Fruit fly (Drosophila melanogaster) whole organism, adult: ENCODE data around the gene CG7889.

Experiments used
- CG11617 ChIP-seq: fragments of 200-800 bp; sonication (Bioruptor generic); optimal IDR thresholded peaks from 2 replicates; lab custom pipeline; 2017; ENCODE audit warnings: mild to moderate bottlenecking, missing biosample characterization, missing genetic modification reagents, missing genetic modification characterization
- CG12768 ChIP-seq: fragments of 200-800 bp; sonication (Bioruptor generic); optimal IDR thresholded peaks from 2 replicates; lab custom pipeline; 2017; ENCODE audit warnings: missing biosample characterization, missing genetic modification characterization, mild to moderate bottlenecking, moderate library complexity, missing genetic modification reagents
- CG14711 ChIP-seq: fragments of 200-800 bp; sonication (Bioruptor generic); optimal IDR thresholded peaks from 2 replicates; lab custom pipeline; 2018; ENCODE audit warnings: missing biosample characterization, mild to moderate bottlenecking, missing genetic modification characterization, moderate library complexity
- CG1620 ChIP-seq: fragments of 200-800 bp; sonication (Bioruptor generic); optimal IDR thresholded peaks from 2 replicates; lab custom pipeline; 2016; ENCODE audit warnings: missing biosample characterization, missing genetic modification characterization
- CG33017 ChIP-seq: fragments of 200-800 bp; sonication (Bioruptor generic); optimal IDR thresholded peaks from 2 replicates; lab custom pipeline; 2018; ENCODE audit warnings: missing biosample characterization, mild to moderate bottlenecking, missing genetic modification characterization, moderate library complexity
- CG5204 ChIP-seq: fragments of 200-800 bp; sonication (Bioruptor generic); optimal IDR thresholded peaks from 2 replicates; lab custom pipeline; 2016; ENCODE audit warnings: missing biosample characterization, missing genetic modification characterization
- CG7045 ChIP-seq: fragments of 200-800 bp; sonication (Bioruptor generic); optimal IDR thresholded peaks from 2 replicates; lab custom pipeline; 2017; ENCODE audit warnings: missing biosample characterization, mild to moderate bottlenecking, missing genetic modification characterization
- CG7101 ChIP-seq: fragments of 200-800 bp; sonication (Bioruptor generic); optimal IDR thresholded peaks from 2 replicates; lab custom pipeline; 2018; ENCODE audit warnings: missing biosample characterization, mild to moderate bottlenecking, missing genetic modification characterization, moderate library complexity
- Clk ChIP-seq: fragments of 200-800 bp; sonication (Bioruptor generic); optimal IDR thresholded peaks from 2 replicates; lab custom pipeline; 2017; ENCODE audit warnings: missing biosample characterization, missing genetic modification characterization
- Crg-1 ChIP-seq: fragments of 200-800 bp; sonication (Bioruptor generic); optimal IDR thresholded peaks from 2 replicates; lab custom pipeline; 2016; ENCODE audit warnings: missing biosample characterization, missing genetic modification characterization
- Hr96 ChIP-seq: fragments of 200-800 bp; sonication (Bioruptor generic); optimal IDR thresholded peaks from 2 replicates; lab custom pipeline; 2016; ENCODE audit warnings: missing biosample characterization, missing genetic modification characterization
- Mnt ChIP-seq: fragments of 200-800 bp; sonication (Bioruptor generic); optimal IDR thresholded peaks from 2 replicates; lab custom pipeline; 2016; ENCODE audit warnings: missing biosample characterization, mild to moderate bottlenecking, missing genetic modification characterization
- bab1 ChIP-seq: fragments of 200-800 bp; sonication (Bioruptor generic); optimal IDR thresholded peaks from 3 replicates; lab custom pipeline; 2019; ENCODE audit warnings: missing biosample characterization, mild to moderate bottlenecking, missing genetic modification characterization, moderate library complexity
- cic ChIP-seq: fragments of 200-800 bp; sonication (Bioruptor generic); optimal IDR thresholded peaks from 2 replicates; lab custom pipeline; 2017; ENCODE audit warnings: missing biosample characterization, mild to moderate bottlenecking, missing genetic modification characterization, moderate library complexity
- cnc ChIP-seq, 2 experiments: fragments of >200 bp; optimal IDR thresholded peaks; 2 replicates each; lab custom pipeline; 2017
- kay ChIP-seq: fragments of 200-800 bp; sonication (Bioruptor generic); peaks from one replicate; lab custom pipeline; 2016; ENCODE audit warnings: missing biosample characterization, missing genetic modification characterization, borderline replicate concordance
- ovo ChIP-seq: fragments of 200-800 bp; sonication (Bioruptor generic); optimal IDR thresholded peaks from 2 replicates; lab custom pipeline; 2016; ENCODE audit warnings: missing biosample characterization, missing genetic modification characterization
- pad ChIP-seq: fragments of 200-800 bp; sonication (Bioruptor generic); optimal IDR thresholded peaks from 3 replicates; lab custom pipeline; 2017; ENCODE audit warnings: missing biosample characterization, missing genetic modification characterization, mild to moderate bottlenecking, moderate library complexity, missing genetic modification reagents
- tj ChIP-seq: fragments of 200-800 bp; sonication (Bioruptor generic); optimal IDR thresholded peaks from 3 replicates; lab custom pipeline; 2017; ENCODE audit warnings: missing biosample characterization, mild to moderate bottlenecking, missing genetic modification characterization, moderate library complexity
- toe ChIP-seq: fragments of 200-800 bp; sonication (Bioruptor generic); optimal IDR thresholded peaks from 2 replicates; lab custom pipeline; 2016; ENCODE audit warnings: missing biosample characterization, missing genetic modification characterization

The CG7889 gene

DNA sequence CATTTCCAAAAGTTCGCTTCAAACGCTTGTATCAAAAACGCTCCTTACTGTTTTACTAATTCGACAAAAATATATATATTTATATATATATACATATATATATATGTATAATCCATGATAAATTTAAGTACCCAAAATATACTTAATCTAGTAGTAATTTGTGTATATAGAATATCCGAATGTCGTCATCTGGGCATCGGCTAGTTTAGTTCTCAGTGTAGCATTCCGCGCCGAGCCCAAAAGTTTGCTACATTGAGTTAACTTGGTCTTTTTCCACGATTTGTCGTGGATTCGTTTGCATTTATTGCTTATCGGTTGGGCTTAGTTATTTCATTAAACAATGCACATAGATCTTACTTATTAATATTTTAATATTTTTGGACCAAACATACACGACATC is 37.8 kb downstream of the CG7889 start:
- TF ChIP-seq ovo (GFP tag; lab: Kevin White, UChicago) (no peak), bab1 (GFP tag; lab: Kevin White, UChicago) (peak; percentile 14), CG14711 (tag; lab: Kevin White, UChicago) (peak; percentile 11)

- TF ChIP-seq CG7101 (tag; lab: Kevin White, UChicago) (no peak), cic (GFP tag; lab: Kevin White, UChicago) (peak; percentile 77)
These were observed 42.0 kb downstream of the CG7889 start for dm6 chrX:19285441-19285840.

DNA sequence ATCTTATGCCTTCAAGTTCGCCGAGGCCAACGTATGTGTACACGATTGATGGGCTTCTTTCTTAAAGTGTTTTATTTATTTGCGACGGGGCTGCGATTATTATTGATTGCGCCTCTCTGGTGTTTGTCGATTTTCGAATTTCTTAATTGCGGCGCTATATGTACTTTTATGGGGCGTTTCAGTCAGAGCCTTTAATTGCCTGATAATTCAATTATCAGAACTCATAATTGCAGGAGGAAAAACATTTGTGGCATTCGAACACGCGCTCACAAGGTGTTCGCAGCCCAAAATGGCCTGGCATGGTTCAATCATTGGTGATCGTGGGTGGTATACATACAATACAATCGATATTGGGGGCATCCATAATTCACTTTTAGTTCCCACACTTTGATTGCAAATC is 42.8 kb downstream of the CG7889 start:
- TF ChIP-seq CG7045 (GFP tag; lab: Kevin White, UChicago) (no peak), ovo (GFP tag; lab: Kevin White, UChicago) (no peak), toe (no peak), CG33017 (tag; lab: Kevin White, UChicago) (no peak), CG11617 (GFP tag; lab: Kevin White, UChicago) (no peak), Clk (GFP tag; lab: Kevin White, UChicago) (no peak), cic (GFP tag; lab: Kevin White, UChicago) (no peak), cnc (optimal IDR thresholded peaks at IDR 0.05; lab: Kevin White, UChicago) (no peak), pad (GFP tag; lab: Kevin White, UChicago) (no peak), CG5204 (GFP tag; lab: Kevin White, UChicago) (no peak), CG12768 (no peak), Hr96 (no peak), tj (GFP tag; lab: Kevin White, UChicago) (no peak)

DNA sequence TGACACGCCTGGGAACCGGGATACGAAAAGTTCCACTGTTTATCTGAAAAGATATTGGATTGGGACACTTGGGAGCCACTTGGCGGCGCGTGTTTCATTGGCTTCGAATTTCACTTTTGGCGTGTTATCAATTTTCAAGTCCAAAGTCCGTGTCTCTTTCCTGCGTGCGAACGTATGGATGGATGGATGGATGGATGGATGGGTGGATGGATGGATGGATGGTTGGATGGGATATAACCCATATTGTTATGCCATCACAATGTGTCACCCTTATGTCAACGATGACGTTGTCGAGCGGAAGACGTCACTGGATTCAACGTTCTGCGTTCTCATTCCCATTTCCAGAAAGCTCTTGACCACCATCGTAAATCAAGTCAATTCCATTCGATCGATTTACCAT is 44.4 kb downstream of the CG7889 start:
- TF ChIP-seq kay (GFP tag; lab: Kevin White, UChicago) (no peak), cnc (optimal IDR thresholded peaks at IDR 0.05; lab: Kevin White, UChicago) (no peak), pad (GFP tag; lab: Kevin White, UChicago) (no peak), CG7101 (tag; lab: Kevin White, UChicago) (no peak), CG5204 (GFP tag; lab: Kevin White, UChicago) (no peak), CG33017 (tag; lab: Kevin White, UChicago) (no peak), Clk (GFP tag; lab: Kevin White, UChicago) (no peak), CG14711 (tag; lab: Kevin White, UChicago) (no peak)

DNA sequence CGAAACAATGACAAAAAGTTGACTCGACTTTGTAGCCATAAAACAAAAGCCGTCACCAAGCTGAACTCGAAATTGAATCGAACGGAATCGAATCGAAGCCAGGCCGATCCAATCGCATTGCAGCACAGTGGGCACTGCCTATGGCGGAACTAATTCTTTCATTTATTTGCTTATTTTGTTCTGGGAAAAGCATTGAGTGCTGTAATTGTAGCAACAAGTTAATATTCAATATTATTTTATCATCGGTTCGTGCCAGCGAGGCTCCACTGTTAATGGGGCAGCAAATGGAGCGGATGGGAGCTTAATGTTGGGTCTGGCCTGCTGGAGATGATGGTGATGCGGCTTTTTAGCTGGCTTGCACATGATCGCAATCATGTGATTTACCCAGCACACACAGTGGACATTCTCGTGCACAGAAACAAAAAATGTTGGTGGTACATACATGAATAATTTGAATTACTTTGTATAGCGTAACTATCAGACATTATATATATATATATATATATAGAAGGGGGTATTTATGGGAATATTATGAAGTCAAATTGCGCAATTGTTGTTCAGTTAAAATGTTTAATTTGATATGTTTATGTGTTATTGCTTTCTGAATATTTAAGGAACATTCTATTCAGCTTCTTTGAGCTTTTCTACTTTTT is 46.0 kb downstream of the CG7889 start:
- TF ChIP-seq CG14711 (tag; lab: Kevin White, UChicago) (peak; percentile 69), tj (GFP tag; lab: Kevin White, UChicago) (peak; percentile 50), CG33017 (tag; lab: Kevin White, UChicago) (peak; percentile 44), ovo (GFP tag; lab: Kevin White, UChicago) (no peak), CG7045 (GFP tag; lab: Kevin White, UChicago) (peak; percentile 60), Mnt (GFP tag; lab: Kevin White, UChicago) (peak; percentile 39), pad (GFP tag; lab: Kevin White, UChicago) (peak; percentile 60), Crg-1 (GFP tag; lab: Kevin White, UChicago) (peak; percentile 32), CG1620 (GFP tag; lab: Kevin White, UChicago) (peak; percentile 69), CG5204 (GFP tag; lab: Kevin White, UChicago) (peak; percentile 58), cnc (optimal IDR thresholded peaks at IDR 0.05; lab: Kevin White, UChicago) (no peak), CG12768 (peak; percentile 47), bab1 (GFP tag; lab: Kevin White, UChicago) (peak; percentile 92), CG7101 (tag; lab: Kevin White, UChicago) (peak; percentile 73), Clk (GFP tag; lab: Kevin White, UChicago) (peak; percentile 9), cic (GFP tag; lab: Kevin White, UChicago) (no peak), Hr96 (peak; percentile 66), kay (GFP tag; lab: Kevin White, UChicago) (peak; percentile 64), CG11617 (GFP tag; lab: Kevin White, UChicago) (peak; percentile 54), toe (peak; percentile 22)

- TF ChIP-seq pad (GFP tag; lab: Kevin White, UChicago) (no peak), tj (GFP tag; lab: Kevin White, UChicago) (peak; percentile 24), cic (GFP tag; lab: Kevin White, UChicago) (no peak), CG33017 (tag; lab: Kevin White, UChicago) (no peak), CG7101 (tag; lab: Kevin White, UChicago) (no peak), Hr96 (no peak), CG11617 (GFP tag; lab: Kevin White, UChicago) (peak; percentile 2), Clk (GFP tag; lab: Kevin White, UChicago) (no peak), CG14711 (tag; lab: Kevin White, UChicago) (peak; percentile 39)
These were observed 48.6 kb downstream of the CG7889 start for dm6 chrX:19291780-19292605.
